Worm (Caenorhabditis elegans): ENCODE measurements around the gene spe-17.

Gene spe-17

ce11 chrIV:12040431-12040830 is 27.2 kb downstream of the spe-17 start (continued):
- peak in 1 of 2 experiments; percentile 43 for TF ChIP-seq unc-62 (GFP tag; optimal IDR thresholded peaks at IDR 0.05 in 1 of 2)
- TF ChIP-seq unc-62 (tag; optimal IDR thresholded peaks at IDR 0.05), result no peak
- peak; percentile 44 for TF ChIP-seq nhr-28 (tag; optimal IDR thresholded peaks at IDR 0.05)
- TF ChIP-seq tra-1 (GFP tag; IDR thresholded peaks at IDR 0.05), result no peak
- no peak for TF ChIP-seq daf-16 (GFP tag; optimal IDR thresholded peaks at IDR 0.05)
- peak; percentile 36 for TF ChIP-seq daf-16 (tag; optimal IDR thresholded peaks at IDR 0.05)
- TF ChIP-seq dmd-6 (GFP tag; IDR thresholded peaks at IDR 0.05), result no peak
- TF ChIP-seq nhr-111 (GFP tag; optimal IDR thresholded peaks at IDR 0.05), result no peak
- no peak for TF ChIP-seq nhr-25 (tag; optimal IDR thresholded peaks at IDR 0.05; ENCODE audit: borderline replicate concordance, insufficient read depth)

- TF ChIP-seq hlh-11 (tag; optimal IDR thresholded peaks at IDR 0.05) (peak; percentile 43), nhr-77 (tag; optimal IDR thresholded peaks at IDR 0.05) (peak; percentile 60), dmd-6 (GFP tag; IDR thresholded peaks at IDR 0.05) (peak; percentile 41; the same call in 1 of the 2 replicates), mxl-2 (GFP tag; conservative IDR thresholded peaks at IDR 0.05) (no peak), T26A8.4 (GFP tag; IDR thresholded peaks at IDR 0.05) (no peak), hlh-30 (tag; optimal IDR thresholded peaks at IDR 0.05; ENCODE audit: insufficient read depth) (peak; percentile 11), pqm-1 (tag; optimal IDR thresholded peaks at IDR 0.05) (peak; percentile 13), dve-1 (tag; optimal IDR thresholded peaks at IDR 0.05; ENCODE audit: insufficient read depth) (peak; percentile 30), nhr-28 (tag; optimal IDR thresholded peaks at IDR 0.05) (peak; percentile 90), daf-16 (GFP tag; optimal IDR thresholded peaks at IDR 0.05) (no peak), daf-16 (tag; optimal IDR thresholded peaks at IDR 0.05) (peak; percentile 52), Y105C5A.15 (GFP tag; IDR thresholded peaks at IDR 0.05) (no peak)
Observed at ce11 chrIV:12043054-12043453, 29.8 kb downstream of the spe-17 start.

ce11 chrIV:12044844-12045738 is 31.9 kb downstream of the spe-17 start:
- TF ChIP-seq spr-1 (tag; optimal IDR thresholded peaks at IDR 0.05), result no peak
- TF ChIP-seq dpl-1 (GFP tag; optimal IDR thresholded peaks at IDR 0.05), result peak; percentile 3
- TF ChIP-seq madf-9 (GFP tag; conservative IDR thresholded peaks at IDR 0.05), result no peak
- TF ChIP-seq nhr-76 (tag; optimal IDR thresholded peaks at IDR 0.05), result no peak
- TF ChIP-seq lsy-2 (tag; optimal IDR thresholded peaks at IDR 0.05), result peak in 1 of 2 experiments; percentile 6
- no peak for TF ChIP-seq mes-2 (tag; optimal IDR thresholded peaks at IDR 0.05; ENCODE audit: poor library complexity, severe bottlenecking)
- no peak for TF ChIP-seq F37D6.2 (tag; optimal IDR thresholded peaks at IDR 0.05)
- TF ChIP-seq nhr-102 (tag; optimal IDR thresholded peaks at IDR 0.05), result no peak
- peak; percentile 48 for TF ChIP-seq pqm-1 (tag; optimal IDR thresholded peaks at IDR 0.05)
- peak; percentile 25 for TF ChIP-seq hlh-11 (tag; optimal IDR thresholded peaks at IDR 0.05)
- no peak for TF ChIP-seq F26F4.8 (GFP tag; conservative IDR thresholded peaks at IDR 0.05)
- TF ChIP-seq skn-1 (tag; optimal IDR thresholded peaks at IDR 0.05), result no peak
- TF ChIP-seq egl-43 (GFP tag; IDR thresholded peaks at IDR 0.05), result no peak
- no peak for TF ChIP-seq ceh-82 (tag; optimal IDR thresholded peaks at IDR 0.05)
- TF ChIP-seq zip-2 (tag; optimal IDR thresholded peaks at IDR 0.05), result no peak
- TF ChIP-seq hmg-1.1 (GFP tag; IDR thresholded peaks at IDR 0.05), result no peak
- TF ChIP-seq lin-38 (GFP tag; IDR thresholded peaks at IDR 0.05), result no peak
- TF ChIP-seq unc-130 (GFP tag; optimal IDR thresholded peaks at IDR 0.05), result no peak
- peak; percentile 6 for TF ChIP-seq dve-1 (tag; optimal IDR thresholded peaks at IDR 0.05; ENCODE audit: insufficient read depth)
- TF ChIP-seq Y48G9A.11 (GFP tag; IDR thresholded peaks at IDR 0.05), result no peak
- TF ChIP-seq nhr-28 (tag; optimal IDR thresholded peaks at IDR 0.05), result peak; percentile 69
- no peak for TF ChIP-seq jun-1 (tag; optimal IDR thresholded peaks at IDR 0.05)

All from whole organism, L4 larva.